Worm (Caenorhabditis elegans): ENCODE results near the gene somi-1.

DNA sequence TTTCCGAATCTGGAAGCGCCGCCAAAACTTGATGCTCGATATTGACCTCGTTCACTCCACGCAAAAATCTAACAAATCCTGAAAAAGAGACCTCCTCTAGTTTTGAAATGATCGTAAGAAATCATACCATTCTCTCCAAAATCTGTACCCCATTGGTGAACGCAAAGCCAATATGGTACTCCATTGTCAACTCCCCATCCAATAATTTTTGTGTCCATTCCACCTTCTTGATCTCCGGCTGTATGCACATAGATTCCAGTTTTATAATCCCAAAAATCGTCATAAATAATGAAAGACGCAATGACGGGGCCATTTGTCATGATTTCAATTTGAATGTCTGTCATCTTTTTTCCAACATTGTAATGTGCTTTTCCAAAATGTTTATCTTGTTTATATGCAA lies 35.0 kb downstream of the somi-1 start:
- TF ChIP-seq ces-1 (GFP tag; optimal IDR thresholded peaks at IDR 0.05), result no peak
- TF ChIP-seq mep-1 (tag; optimal IDR thresholded peaks at IDR 0.05), result no peak
- TF ChIP-seq snpc-4 (tag; optimal IDR thresholded peaks at IDR 0.05), result no peak
- no peak for TF ChIP-seq nhr-76 (tag; optimal IDR thresholded peaks at IDR 0.05)
- no peak for TF ChIP-seq nhr-237 (tag; optimal IDR thresholded peaks at IDR 0.05)
- no peak for TF ChIP-seq elt-1 (tag; optimal IDR thresholded peaks at IDR 0.05; ENCODE audit: borderline replicate concordance, insufficient read depth)
- no peak for TF ChIP-seq cnd-1 (tag; optimal IDR thresholded peaks at IDR 0.05)
- no peak for TF ChIP-seq ceh-39 (tag; optimal IDR thresholded peaks at IDR 0.05)
- no peak for TF ChIP-seq unc-62 (GFP tag; optimal IDR thresholded peaks at IDR 0.05)
- TF ChIP-seq ham-2 (GFP tag; optimal IDR thresholded peaks at IDR 0.05), result no peak
- TF ChIP-seq pha-4 (tag; optimal IDR thresholded peaks at IDR 0.05), result no peak
- no peak for TF ChIP-seq unc-120 (tag; optimal IDR thresholded peaks at IDR 0.05; ENCODE audit: poor library complexity, severe bottlenecking)
- TF ChIP-seq ztf-11 (tag; optimal IDR thresholded peaks at IDR 0.05), result no peak
- no peak for TF ChIP-seq nhr-28 (tag; optimal IDR thresholded peaks at IDR 0.05)

All from whole organism, mixed stage, embryonic.